Worm (Caenorhabditis elegans) whole organism, L2 larva: Measurements from ENCODE around the gene piit-1.

Source experiments
- C34F6.9 ChIP-seq: fragments of 150-350 bp; optimal IDR thresholded peaks from 2 replicates; lab custom pipeline; 2014; ENCODE audit warnings: missing biosample characterization, missing genetic modification characterization
- R02D3.7 ChIP-seq: fragments of 150-350 bp; optimal IDR thresholded peaks from 2 replicates; lab custom pipeline; 2014; ENCODE audit warnings: missing biosample characterization, missing genetic modification characterization
- Y55F3AM.14 ChIP-seq: fragments of 200-800 bp; sonication (Bioruptor generic); optimal IDR thresholded peaks from 2 replicates; lab custom pipeline; 2018; ENCODE audit warnings: mild to moderate bottlenecking, missing genetic modification characterization, missing compliant biosample characterization
- alr-1 ChIP-seq: fragments of 150-350 bp; optimal IDR thresholded peaks from 2 replicates; lab custom pipeline; 2014; ENCODE audit warnings: missing biosample characterization, missing genetic modification characterization
- blmp-1 ChIP-seq: sonication (generic microtip); optimal IDR thresholded peaks from 2 replicates; lab custom pipeline; 2017; ENCODE audit warnings: missing genetic modification characterization, mild to moderate bottlenecking, missing compliant biosample characterization, antibody characterized with exemption, moderate library complexity; ENCODE audit not compliant: insufficient read depth
- ceh-16 ChIP-seq: fragments of 150-350 bp; optimal IDR thresholded peaks from 2 replicates; lab custom pipeline; 2014; ENCODE audit warnings: missing biosample characterization, missing genetic modification characterization
- ceh-82 ChIP-seq: fragments of 150-350 bp; optimal IDR thresholded peaks from 2 replicates; lab custom pipeline; 2014; ENCODE audit warnings: missing biosample characterization, missing genetic modification characterization
- crh-2 ChIP-seq: sonication (generic microtip); optimal IDR thresholded peaks from 2 replicates; lab custom pipeline; 2017; ENCODE audit warnings: missing biosample characterization, missing genetic modification characterization
- dmd-4 ChIP-seq: sonication (generic microtip); optimal IDR thresholded peaks from 2 replicates; lab custom pipeline; 2017; ENCODE audit warnings: missing biosample characterization, missing genetic modification characterization
- egl-27 ChIP-seq: sonication (generic microtip); optimal IDR thresholded peaks from 3 replicates; lab custom pipeline; 2017; ENCODE audit warnings: missing biosample characterization, missing genetic modification reagents, missing genetic modification characterization
- elt-3 ChIP-seq: sonication (generic microtip); optimal IDR thresholded peaks from 2 replicates; lab custom pipeline; 2017; ENCODE audit warnings: missing biosample characterization, missing genetic modification characterization
- fos-1 ChIP-seq: fragments of 150-350 bp; optimal IDR thresholded peaks from 2 replicates; lab custom pipeline; 2014; ENCODE audit warnings: missing biosample characterization, missing genetic modification characterization
- lin-11 ChIP-seq: fragments of 150-350 bp; sonication (generic microtip); optimal IDR thresholded peaks from 2 replicates; lab custom pipeline; 2014; ENCODE audit warnings: missing biosample characterization, missing genetic modification characterization, inconsistent platforms, mixed read lengths
- lin-13 ChIP-seq: fragments of 150-350 bp; optimal IDR thresholded peaks from 2 replicates; lab custom pipeline; 2014; ENCODE audit warnings: missing biosample characterization, missing genetic modification reagents, missing genetic modification characterization
- lsy-2 ChIP-seq, 2 experiments: fragments of 150-350 bp in 1 of 2; sonication (generic microtip) in 1 of 2; optimal IDR thresholded peaks; 2 replicates each; lab custom pipeline; 2014 to 2017; ENCODE audit warnings: missing biosample characterization in 2 of 2, missing genetic modification characterization in 2 of 2
- mbf-1 ChIP-seq: sonication (generic microtip); optimal IDR thresholded peaks from 2 replicates; lab custom pipeline; 2017; ENCODE audit warnings: missing biosample characterization, missing genetic modification characterization
- nhr-11 ChIP-seq: fragments of 150-350 bp; optimal IDR thresholded peaks from 2 replicates; lab custom pipeline; 2014; ENCODE audit warnings: missing biosample characterization, missing genetic modification characterization
- nhr-12 ChIP-seq: fragments of 150-350 bp; optimal IDR thresholded peaks from 2 replicates; lab custom pipeline; 2014; ENCODE audit warnings: missing biosample characterization, missing genetic modification characterization
- nhr-129 ChIP-seq: fragments of 150-350 bp; optimal IDR thresholded peaks from 2 replicates; lab custom pipeline; 2014; ENCODE audit warnings: missing biosample characterization, missing genetic modification characterization
- nhr-21 ChIP-seq: fragments of 150-350 bp; optimal IDR thresholded peaks from 2 replicates; lab custom pipeline; 2014; ENCODE audit warnings: missing biosample characterization, missing genetic modification characterization
- nhr-23 ChIP-seq: fragments of 150-350 bp; optimal IDR thresholded peaks from 2 replicates; lab custom pipeline; 2014; ENCODE audit warnings: missing biosample characterization, missing genetic modification reagents, missing genetic modification characterization
- nhr-237 ChIP-seq: fragments of 150-350 bp; optimal IDR thresholded peaks from 2 replicates; lab custom pipeline; 2014; ENCODE audit warnings: missing biosample characterization, missing genetic modification characterization
- nhr-77 ChIP-seq: fragments of 150-350 bp; optimal IDR thresholded peaks from 2 replicates; lab custom pipeline; 2014; ENCODE audit warnings: missing biosample characterization, missing genetic modification characterization
- sem-4 ChIP-seq: fragments of 150-350 bp; optimal IDR thresholded peaks from 2 replicates; lab custom pipeline; 2014; ENCODE audit warnings: missing biosample characterization, missing genetic modification reagents, missing genetic modification characterization
- skn-1 ChIP-seq: sonication (generic microtip); optimal IDR thresholded peaks from 2 replicates; lab custom pipeline; 2017; ENCODE audit warnings: missing biosample characterization, missing genetic modification characterization
- sma-3 ChIP-seq: sonication (generic microtip); optimal IDR thresholded peaks from 2 replicates; lab custom pipeline; 2016; ENCODE audit warnings: missing genetic modification reagents, missing genetic modification characterization, missing compliant biosample characterization
- sma-9 ChIP-seq, 2 experiments: fragments of 150-350 bp in 1 of 2; sonication (generic microtip) in 1 of 2; optimal IDR thresholded peaks; 2 replicates each; lab custom pipeline; 2014 to 2016; ENCODE audit warnings: missing genetic modification characterization in 2 of 2, mild to moderate bottlenecking in 1 of 2, missing biosample characterization in 1 of 2, missing compliant biosample characterization in 1 of 2, missing genetic modification reagents in 1 of 2, moderate library complexity in 1 of 2
- snpc-4 ChIP-seq: fragments of 150-350 bp; optimal IDR thresholded peaks from 2 replicates; lab custom pipeline; 2014; ENCODE audit warnings: missing biosample characterization, missing genetic modification characterization
- unc-39 ChIP-seq: fragments of 150-350 bp; optimal IDR thresholded peaks from 2 replicates; lab custom pipeline; 2014; ENCODE audit warnings: missing biosample characterization, missing genetic modification characterization
- unc-55 ChIP-seq: fragments of 150-350 bp; sonication (generic microtip); optimal IDR thresholded peaks from 3 replicates; lab custom pipeline; 2014; ENCODE audit warnings: missing biosample characterization, missing genetic modification reagents, missing genetic modification characterization
- zag-1 ChIP-seq: fragments of 150-350 bp; optimal IDR thresholded peaks from 2 replicates; lab custom pipeline; 2014; ENCODE audit warnings: missing biosample characterization, missing genetic modification characterization
- ztf-1 ChIP-seq: fragments of 200-800 bp; sonication (Bioruptor generic); conservative IDR thresholded peaks from 2 replicates; pipeline ENCODE4 v1.3.6; 2022; ENCODE audit warnings: missing genetic modification characterization, missing compliant biosample characterization
- ztf-4 ChIP-seq: fragments of 150-350 bp; optimal IDR thresholded peaks from 2 replicates; lab custom pipeline; 2014; ENCODE audit warnings: missing biosample characterization, missing genetic modification characterization

piit-1 gene

ce11 chrV:11650720-11651119, 40.8 kb upstream of the piit-1 start, which contains the start of gene zip-10 (continued):
- TF ChIP-seq elt-3 (tag; lab: Kevin White, UChicago) = no peak
- TF ChIP-seq Y55F3AM.14 (GFP tag; lab: Kevin White, UChicago) = no peak
- no peak for TF ChIP-seq nhr-23 (tag; lab: Kevin White, UChicago)
- TF ChIP-seq snpc-4 (tag; lab: Kevin White, UChicago) = no peak
- no peak for TF ChIP-seq R02D3.7 (tag; lab: Kevin White, UChicago)
- TF ChIP-seq lsy-2 (tag; optimal IDR thresholded peaks at IDR 0.05; lab: Kevin White, UChicago) = no peak
- TF ChIP-seq blmp-1 = no peak

- TF ChIP-seq skn-1 (tag; lab: Kevin White, UChicago) = no peak
- TF ChIP-seq alr-1 (tag; lab: Kevin White, UChicago) = no peak
- TF ChIP-seq nhr-77 (tag; lab: Kevin White, UChicago) = no peak
- TF ChIP-seq sma-9 (GFP tag; optimal IDR thresholded peaks at IDR 0.05; lab: Kevin White, UChicago) = peak; percentile 89
- no peak for TF ChIP-seq sma-9 (tag; optimal IDR thresholded peaks at IDR 0.05; lab: Kevin White, UChicago)
- no peak for TF ChIP-seq C34F6.9 (tag; lab: Kevin White, UChicago)
- peak; percentile 55 for TF ChIP-seq sma-3 (GFP tag; lab: Kevin White, UChicago)
- TF ChIP-seq elt-3 (tag; lab: Kevin White, UChicago) = no peak
- TF ChIP-seq crh-2 (tag; lab: Kevin White, UChicago) = peak; percentile 43
- no peak for TF ChIP-seq ztf-4 (tag; lab: Kevin White, UChicago)
- TF ChIP-seq nhr-237 (tag; lab: Kevin White, UChicago) = no peak
- no peak for TF ChIP-seq ztf-1 (GFP tag; lab: Robert Waterston, UW)
- TF ChIP-seq ceh-82 (tag; lab: Kevin White, UChicago) = no peak
- TF ChIP-seq, all 48 proteins: peak for 3
Measured at ce11 chrV:11649254-11649653, 39.3 kb upstream of the piit-1 start.

- TF ChIP-seq sem-4 (tag; lab: Kevin White, UChicago) (no peak), snpc-4 (tag; lab: Kevin White, UChicago) (no peak), sma-3 (GFP tag; lab: Kevin White, UChicago) (peak; percentile 27), unc-55 (GFP tag; lab: Kevin White, UChicago) (no peak), crh-2 (tag; lab: Kevin White, UChicago) (peak; percentile 56), nhr-12 (no peak), egl-27 (tag; lab: Kevin White, UChicago) (no peak), ztf-1 (GFP tag; lab: Robert Waterston, UW) (no peak), nhr-77 (tag; lab: Kevin White, UChicago) (no peak), nhr-21 (no peak), nhr-237 (tag; lab: Kevin White, UChicago) (no peak), ceh-16 (tag; lab: Kevin White, UChicago) (no peak), elt-3 (tag; lab: Kevin White, UChicago) (no peak), fos-1 (tag; lab: Kevin White, UChicago) (peak; percentile 51), skn-1 (tag; lab: Kevin White, UChicago) (peak; percentile 14), zag-1 (tag; lab: Kevin White, UChicago) (no peak), dmd-4 (tag; lab: Kevin White, UChicago) (no peak), nhr-11 (tag; lab: Kevin White, UChicago) (no peak), lin-11 (tag; lab: Kevin White, UChicago) (no peak), nhr-129 (tag; lab: Kevin White, UChicago) (no peak), sma-9 (GFP tag; optimal IDR thresholded peaks at IDR 0.05; lab: Kevin White, UChicago) (peak; percentile 84), sma-9 (tag; optimal IDR thresholded peaks at IDR 0.05; lab: Kevin White, UChicago) (no peak)
Measured at ce11 chrV:11648435-11648834, 38.5 kb upstream of the piit-1 start.

- TF ChIP-seq lin-13 (GFP tag; lab: Kevin White, UChicago) (no peak), nhr-23 (tag; lab: Kevin White, UChicago) (no peak), zag-1 (tag; lab: Kevin White, UChicago) (no peak), lin-11 (tag; lab: Kevin White, UChicago) (no peak), fos-1 (tag; lab: Kevin White, UChicago) (peak; percentile 19), sma-9 (GFP tag; optimal IDR thresholded peaks at IDR 0.05; lab: Kevin White, UChicago) (peak; percentile 43), sma-9 (tag; optimal IDR thresholded peaks at IDR 0.05; lab: Kevin White, UChicago) (no peak), mbf-1 (tag; lab: Kevin White, UChicago) (no peak)
Measured at ce11 chrV:11647821-11648220, 37.9 kb upstream of the piit-1 start.

- TF ChIP-seq sma-3 (GFP tag; lab: Kevin White, UChicago) = no peak
- no peak for TF ChIP-seq ceh-82 (tag; lab: Kevin White, UChicago)
- no peak for TF ChIP-seq zag-1 (tag; lab: Kevin White, UChicago)
- TF ChIP-seq elt-3 (tag; lab: Kevin White, UChicago) = no peak
- no peak for TF ChIP-seq crh-2 (tag; lab: Kevin White, UChicago)
- no peak for TF ChIP-seq nhr-12
- TF ChIP-seq unc-39 (tag; lab: Kevin White, UChicago) = no peak
- no peak for TF ChIP-seq lsy-2 (tag; optimal IDR thresholded peaks at IDR 0.05; lab: Kevin White, UChicago)
- TF ChIP-seq ceh-16 (tag; lab: Kevin White, UChicago) = no peak
- TF ChIP-seq, all 48 proteins: peak for 0
Measured at ce11 chrV:11645244-11645643, 35.3 kb upstream of the piit-1 start, which contains the start of gene skp-1. skp-1 (plus strand) TSS chrV:11645481.
